Fruit fly (Drosophila melanogaster) whole organism, embryonic: Measurements from ENCODE around the gene bun.

ENCODE experiments used
- Aef1 ChIP-seq: fragments of 200-800 bp; sonication (Bioruptor generic); IDR thresholded peaks from 3 replicates; pipeline ENCODE4 v1.3.6; 2022; ENCODE audit warnings: missing biosample characterization, missing genetic modification characterization
- CG10274 ChIP-seq: fragments of 200-800 bp; sonication (Bioruptor generic); optimal IDR thresholded peaks from 3 replicates; lab custom pipeline; 2017; ENCODE audit warnings: missing biosample characterization, mild to moderate bottlenecking, missing genetic modification characterization
- CG10321 ChIP-seq: fragments of 200-800 bp; sonication (Bioruptor generic); IDR thresholded peaks from 2 replicates; pipeline ENCODE4 v1.3.6; 2022; ENCODE audit warnings: missing biosample characterization, missing genetic modification characterization
- CG10366 ChIP-seq: fragments of 200-800 bp; sonication (Bioruptor generic); IDR thresholded peaks from 2 replicates; pipeline ENCODE4 v1.3.6; 2022; ENCODE audit warnings: missing biosample characterization, missing genetic modification characterization
- CG12219 ChIP-seq: fragments of 200-800 bp; sonication (Bioruptor generic); optimal IDR thresholded peaks from 3 replicates; lab custom pipeline; 2018; ENCODE audit warnings: missing biosample characterization, mild to moderate bottlenecking, missing genetic modification characterization
- CG12391 ChIP-seq: fragments of 200-800 bp; sonication (Bioruptor generic); optimal IDR thresholded peaks from 3 replicates; lab custom pipeline; 2018; ENCODE audit warnings: missing biosample characterization, mild to moderate bottlenecking, missing genetic modification characterization, moderate library complexity
- CG12769 ChIP-seq: fragments of 200-800 bp; sonication (Bioruptor generic); optimal IDR thresholded peaks from 2 replicates; lab custom pipeline; 2019; ENCODE audit warnings: missing biosample characterization, mild to moderate bottlenecking, missing genetic modification characterization, moderate library complexity
- CG13624 ChIP-seq: fragments of 200-800 bp; sonication (Bioruptor generic); optimal IDR thresholded peaks from 2 replicates; lab custom pipeline; 2016; ENCODE audit warnings: missing biosample characterization, missing genetic modification characterization
- CG17612 ChIP-seq: fragments of 200-800 bp; sonication (Bioruptor generic); IDR thresholded peaks from 2 replicates; pipeline ENCODE4 v1.3.6; 2022; ENCODE audit warnings: missing biosample characterization, missing genetic modification characterization
- CG17802 ChIP-seq: fragments of 200-800 bp; sonication (Bioruptor generic); optimal IDR thresholded peaks from 2 replicates; lab custom pipeline; 2018; ENCODE audit warnings: missing biosample characterization, mild to moderate bottlenecking, missing genetic modification characterization, moderate library complexity
- CG18262 ChIP-seq: fragments of 200-800 bp; optimal IDR thresholded peaks from 3 replicates; lab custom pipeline; 2019; ENCODE audit warnings: missing biosample characterization, mild to moderate bottlenecking, missing genetic modification characterization, moderate library complexity
- CG3995 ChIP-seq: fragments of 200-800 bp; sonication (Bioruptor generic); optimal IDR thresholded peaks from 3 replicates; lab custom pipeline; 2016; ENCODE audit warnings: missing biosample characterization, missing genetic modification characterization
- CG43689 ChIP-seq: fragments of 200-800 bp; sonication (Bioruptor generic); IDR thresholded peaks from 2 replicates; pipeline ENCODE4 v1.3.6; 2022; ENCODE audit warnings: missing biosample characterization, missing genetic modification characterization
- CG4707 ChIP-seq: fragments of 200-800 bp; sonication (Bioruptor generic); optimal IDR thresholded peaks from 2 replicates; lab custom pipeline; 2018; ENCODE audit warnings: missing biosample characterization, mild to moderate bottlenecking, missing genetic modification characterization, moderate library complexity
- CG6683 ChIP-seq: fragments of 200-800 bp; sonication (Bioruptor generic); optimal IDR thresholded peaks from 2 replicates; lab custom pipeline; 2017; ENCODE audit warnings: missing biosample characterization, mild to moderate bottlenecking, missing genetic modification characterization, missing genetic modification reagents
- CG7745 ChIP-seq: fragments of 200-800 bp; sonication (Bioruptor generic); optimal IDR thresholded peaks from 2 replicates; lab custom pipeline; 2018; ENCODE audit warnings: missing biosample characterization, mild to moderate bottlenecking, missing genetic modification characterization, moderate library complexity
- CTCF ChIP-seq: fragments of 200-800 bp; sonication (Bioruptor generic); optimal IDR thresholded peaks from 2 replicates; lab custom pipeline; 2017; ENCODE audit warnings: missing biosample characterization, mild to moderate bottlenecking, missing genetic modification characterization, moderate library complexity
- CkIIα-i1 ChIP-seq: fragments of 200-800 bp; sonication (Bioruptor generic); IDR thresholded peaks from 2 replicates; pipeline ENCODE4 v1.3.6; 2022; ENCODE audit warnings: missing biosample characterization, missing genetic modification characterization
- E2f2 ChIP-seq: fragments of 200-800 bp; sonication (Bioruptor generic); IDR thresholded peaks from 2 replicates; pipeline ENCODE4 v1.3.6; 2022; ENCODE audit warnings: missing biosample characterization, missing genetic modification characterization
- Eip74EF ChIP-seq, 2 experiments: fragments of 200-800 bp in 1 of 2; fragments of >200 bp in 1 of 2; sonication (Bioruptor generic) in 1 of 2; optimal IDR thresholded peaks; 2 replicates each; lab custom pipeline; 2017 to 2019; ENCODE audit warnings: missing biosample characterization in 2 of 2, missing genetic modification characterization in 2 of 2, mild to moderate bottlenecking in 1 of 2, moderate library complexity in 1 of 2
- Gsc ChIP-seq: fragments of 200-800 bp; sonication (Bioruptor generic); IDR thresholded peaks from 2 replicates; pipeline ENCODE4 v1.3.6; 2022; ENCODE audit warnings: missing biosample characterization, missing genetic modification characterization
- H2.0 ChIP-seq: fragments of 200-800 bp; sonication (Bioruptor generic); IDR thresholded peaks from 2 replicates; pipeline ENCODE4 v1.3.6; 2022; ENCODE audit warnings: missing biosample characterization, missing genetic modification characterization
- Kr ChIP-seq: fragments of 200-800 bp; sonication (Bioruptor generic); optimal IDR thresholded peaks from 2 replicates; lab custom pipeline; 2017; ENCODE audit warnings: missing biosample characterization, mild to moderate bottlenecking, missing genetic modification characterization
- MESR4 ChIP-seq: fragments of 200-800 bp; sonication (Bioruptor generic); optimal IDR thresholded peaks from 2 replicates; lab custom pipeline; 2018; ENCODE audit warnings: missing biosample characterization, mild to moderate bottlenecking, missing genetic modification characterization, moderate library complexity
- Mad ChIP-seq: fragments of 200-800 bp; sonication (Bioruptor generic); optimal IDR thresholded peaks from 2 replicates; lab custom pipeline; 2016; ENCODE audit warnings: missing biosample characterization, missing genetic modification characterization
- NC2β ChIP-seq: fragments of 200-800 bp; sonication (Bioruptor generic); optimal IDR thresholded peaks from 2 replicates; lab custom pipeline; 2016; ENCODE audit warnings: missing biosample characterization, missing genetic modification characterization
- Pdp1 ChIP-seq, 2 experiments: fragments of 200-800 bp; sonication (Bioruptor generic); optimal IDR thresholded peaks; 3 replicates each; lab custom pipeline; 2016; ENCODE audit warnings: missing biosample characterization in 2 of 2, missing genetic modification characterization in 2 of 2, mild to moderate bottlenecking in 1 of 2, moderate library complexity in 1 of 2
- Poxn ChIP-seq: fragments of 200-800 bp; sonication (Bioruptor generic); IDR thresholded peaks from 2 replicates; pipeline ENCODE4 v1.3.6; 2022; ENCODE audit warnings: missing biosample characterization, missing genetic modification characterization
- Stat92E ChIP-seq, 3 experiments: fragments of >200 bp in 2 of 3; fragments of 200-800 bp in 1 of 3; sonication (Bioruptor generic) in 1 of 3; optimal IDR thresholded peaks; 2 replicates each; lab custom pipeline; 2017 to 2019; ENCODE audit warnings: missing biosample characterization in 3 of 3, missing genetic modification characterization in 3 of 3, mild to moderate bottlenecking in 1 of 3, moderate library complexity in 1 of 3
- Vsx1 ChIP-seq: fragments of 200-800 bp; sonication (Bioruptor generic); optimal IDR thresholded peaks from 2 replicates; lab custom pipeline; 2017; ENCODE audit warnings: missing biosample characterization, mild to moderate bottlenecking, missing genetic modification characterization, missing genetic modification reagents
- chn ChIP-seq: fragments of 200-800 bp; sonication (Bioruptor generic); optimal IDR thresholded peaks from 2 replicates; lab custom pipeline; 2016; ENCODE audit warnings: missing biosample characterization, missing genetic modification characterization
- ci ChIP-seq: fragments of 200-800 bp; sonication (Bioruptor generic); IDR thresholded peaks from 3 replicates; pipeline ENCODE4 v1.3.6; 2022; ENCODE audit warnings: missing biosample characterization, missing genetic modification characterization
- crp ChIP-seq, 2 experiments: fragments of 200-800 bp; sonication (Bioruptor generic); optimal IDR thresholded peaks; 2 replicates in 1 of 2; 3 replicates in 1 of 2; lab custom pipeline; 2017; ENCODE audit warnings: missing biosample characterization in 2 of 2, missing genetic modification characterization in 2 of 2, mild to moderate bottlenecking in 1 of 2, moderate library complexity in 1 of 2
- dimm ChIP-seq: fragments of 200-800 bp; sonication (Bioruptor generic); IDR thresholded peaks from 2 replicates; pipeline ENCODE4 v1.3.6; 2022; ENCODE audit warnings: missing biosample characterization, missing genetic modification characterization
- ftz-f1 ChIP-seq: fragments of 200-800 bp; sonication (Bioruptor generic); optimal IDR thresholded peaks from 2 replicates; lab custom pipeline; 2016; ENCODE audit warnings: missing biosample characterization, missing genetic modification characterization
- ind ChIP-seq: fragments of 200-800 bp; sonication (Bioruptor generic); optimal IDR thresholded peaks from 3 replicates; lab custom pipeline; 2016; ENCODE audit warnings: missing biosample characterization, missing genetic modification characterization
- lab ChIP-seq: fragments of 200-800 bp; sonication (Bioruptor generic); optimal IDR thresholded peaks from 3 replicates; lab custom pipeline; 2017; ENCODE audit warnings: missing biosample characterization, missing genetic modification characterization, mild to moderate bottlenecking, moderate library complexity, missing genetic modification reagents
- lilli ChIP-seq: fragments of 200-800 bp; sonication (Bioruptor generic); optimal IDR thresholded peaks from 3 replicates; lab custom pipeline; 2016; ENCODE audit warnings: missing biosample characterization, missing genetic modification characterization
- lmd ChIP-seq: fragments of 200-800 bp; sonication (Bioruptor generic); IDR thresholded peaks from 2 replicates; pipeline ENCODE4 v1.3.6; 2022; ENCODE audit warnings: missing biosample characterization, missing genetic modification characterization
- maf-S ChIP-seq: fragments of 200-800 bp; sonication (Bioruptor generic); optimal IDR thresholded peaks from 2 replicates; lab custom pipeline; 2016; ENCODE audit warnings: missing biosample characterization, missing genetic modification characterization
- nau ChIP-seq: fragments of 200-800 bp; sonication (Bioruptor generic); optimal IDR thresholded peaks from 3 replicates; lab custom pipeline; 2017; ENCODE audit warnings: missing biosample characterization, mild to moderate bottlenecking, missing genetic modification characterization, missing genetic modification reagents
- nom ChIP-seq: fragments of 200-800 bp; sonication (Bioruptor generic); optimal IDR thresholded peaks from 2 replicates; lab custom pipeline; 2017; ENCODE audit warnings: missing biosample characterization, missing genetic modification characterization, mild to moderate bottlenecking, moderate library complexity, missing genetic modification reagents
- p53 ChIP-seq: fragments of 200-800 bp; sonication (Bioruptor generic); optimal IDR thresholded peaks from 2 replicates; lab custom pipeline; 2016; ENCODE audit warnings: missing biosample characterization, missing genetic modification characterization
- pita ChIP-seq: fragments of 200-800 bp; sonication (Bioruptor generic); optimal IDR thresholded peaks from 2 replicates; lab custom pipeline; 2017; ENCODE audit warnings: missing biosample characterization, mild to moderate bottlenecking, missing genetic modification characterization
- run ChIP-seq: fragments of 200-800 bp; sonication (Bioruptor generic); optimal IDR thresholded peaks from 3 replicates; lab custom pipeline; 2018; ENCODE audit warnings: missing biosample characterization, mild to moderate bottlenecking, missing genetic modification characterization
- slou ChIP-seq: fragments of 200-800 bp; sonication (Bioruptor generic); optimal IDR thresholded peaks from 3 replicates; lab custom pipeline; 2016; ENCODE audit warnings: missing biosample characterization, missing genetic modification characterization
- tio ChIP-seq: fragments of 200-800 bp; sonication (Bioruptor generic); optimal IDR thresholded peaks from 2 replicates; lab custom pipeline; 2017; ENCODE audit warnings: missing biosample characterization, missing genetic modification characterization, inconsistent platforms
- vnd ChIP-seq: fragments of 200-800 bp; sonication (Bioruptor generic); IDR thresholded peaks from 3 replicates; pipeline ENCODE4 v1.3.6; 2022; ENCODE audit warnings: missing biosample characterization, missing genetic modification characterization; ENCODE audit not compliant: partially characterized antibody

Gene bun

dm6 chr2L:12460767-12461739 lies 85.4 kb downstream of the bun start (continued):
- TF ChIP-seq Stat92E (GFP tag; optimal IDR thresholded peaks at IDR 0.05; lab: Kevin White, UChicago) (no peak), CG17802 (tag; lab: Kevin White, UChicago) (no peak), CG3995 (GFP tag; lab: Kevin White, UChicago) (no peak), lab (peak; percentile 94), tio (GFP tag; lab: Kevin White, UChicago) (no peak), slou (GFP tag; lab: Kevin White, UChicago) (no peak), maf-S (GFP tag; lab: Kevin White, UChicago) (peak; percentile 18), CG4707 (GFP tag; lab: Kevin White, UChicago) (peak; percentile 18), CG13624 (GFP tag; lab: Kevin White, UChicago) (peak; percentile 86), Aef1 (GFP tag; lab: Robert Waterston, UW) (no peak), MESR4 (GFP tag; lab: Kevin White, UChicago) (no peak), ci (GFP tag; lab: Robert Waterston, UW) (peak; percentile 76), ftz-f1 (GFP tag; lab: Kevin White, UChicago) (no peak), lmd (GFP tag; lab: Robert Waterston, UW) (no peak), nau (GFP tag; lab: Kevin White, UChicago) (peak; percentile 84), pita (GFP tag; lab: Kevin White, UChicago) (no peak), Pdp1 (GFP tag; optimal IDR thresholded peaks at IDR 0.05; lab: Kevin White, UChicago) (peak in 1 of 2 experiments; percentile 39), CG12769 (tag; lab: Kevin White, UChicago) (peak; percentile 56), CG12391 (tag; lab: Kevin White, UChicago) (peak; percentile 20), H2.0 (GFP tag; lab: Robert Waterston, UW) (no peak), CTCF (GFP tag; lab: Kevin White, UChicago) (no peak), CG6683 (GFP tag; lab: Kevin White, UChicago) (peak; percentile 80), crp (GFP tag; optimal IDR thresholded peaks at IDR 0.05; lab: Kevin White, UChicago) (peak in 1 of 2 experiments; percentile 7), chn (GFP tag; lab: Kevin White, UChicago) (peak; percentile 7), CG17612 (GFP tag; lab: Robert Waterston, UW) (no peak), lilli (no peak), ind (GFP tag; lab: Kevin White, UChicago) (no peak), Poxn (GFP tag; lab: Robert Waterston, UW) (no peak), E2f2 (GFP tag; lab: Robert Waterston, UW) (no peak; the same call in 1 of the 2 replicates), CG7745 (tag; lab: Kevin White, UChicago) (peak; percentile 15), p53 (GFP tag; lab: Kevin White, UChicago) (no peak), run (tag; lab: Kevin White, UChicago) (peak; percentile 42), vnd (no peak), CG12219 (GFP tag; lab: Kevin White, UChicago) (peak; percentile 55), nom (GFP tag; lab: Kevin White, UChicago) (peak; percentile 85), Kr (GFP tag; lab: Kevin White, UChicago) (peak; percentile 77), CG10274 (peak; percentile 26), Mad (GFP tag; lab: Kevin White, UChicago) (peak; percentile 20), NC2β (GFP tag; lab: Kevin White, UChicago) (peak; percentile 59), CG18262 (peak; percentile 55), CG10366 (no peak; the same call in 1 of the 2 replicates), Vsx1 (peak; percentile 69), CkIIα-i1 (GFP tag; lab: Robert Waterston, UW) (no peak), dimm (GFP tag; lab: Robert Waterston, UW) (no peak), Eip74EF (GFP tag; optimal IDR thresholded peaks at IDR 0.05; lab: Kevin White, UChicago) (peak in 1 of 2 experiments; percentile 59), Gsc (no peak), CG10321 (GFP tag; lab: Robert Waterston, UW) (no peak), CG43689 (GFP tag; lab: Robert Waterston, UW) (no peak)
